Fruit fly (Drosophila melanogaster) whole organism, embryonic: ENCODE measurements around the gene Vha55.
A peak's percentile ranks its signal among the peaks of the same experiment; 100 is the strongest.

Experiments used
- Antp ChIP-seq: fragments of 200-800 bp; sonication (Bioruptor generic); optimal IDR thresholded peaks from 3 replicates; lab custom pipeline; 2016; ENCODE audit warnings: missing biosample characterization, missing genetic modification characterization
- Bgb ChIP-seq: fragments of 200-800 bp; sonication (Bioruptor generic); IDR thresholded peaks from 2 replicates; pipeline ENCODE4 v1.3.6; 2022; ENCODE audit warnings: missing biosample characterization, missing genetic modification characterization; ENCODE audit not compliant: partially characterized antibody
- CG12219 ChIP-seq: fragments of 200-800 bp; sonication (Bioruptor generic); optimal IDR thresholded peaks from 3 replicates; lab custom pipeline; 2018; ENCODE audit warnings: missing biosample characterization, mild to moderate bottlenecking, missing genetic modification characterization
- CG12391 ChIP-seq: fragments of 200-800 bp; sonication (Bioruptor generic); optimal IDR thresholded peaks from 3 replicates; lab custom pipeline; 2018; ENCODE audit warnings: missing biosample characterization, mild to moderate bottlenecking, missing genetic modification characterization, moderate library complexity
- CG14667 ChIP-seq: fragments of 200-800 bp; sonication (Bioruptor generic); IDR thresholded peaks from 2 replicates; pipeline ENCODE4 v1.3.6; 2022; ENCODE audit warnings: missing biosample characterization, missing genetic modification characterization
- CG15696 ChIP-seq: fragments of 200-800 bp; sonication (Bioruptor generic); optimal IDR thresholded peaks from 2 replicates; lab custom pipeline; 2019; ENCODE audit warnings: missing biosample characterization, mild to moderate bottlenecking, missing genetic modification characterization, moderate library complexity
- CG16863 ChIP-seq: fragments of 200-800 bp; sonication (Bioruptor generic); optimal IDR thresholded peaks from 3 replicates; lab custom pipeline; 2016; ENCODE audit warnings: missing biosample characterization, missing genetic modification characterization
- CG17359 ChIP-seq: fragments of 200-800 bp; sonication (Bioruptor generic); optimal IDR thresholded peaks from 3 replicates; lab custom pipeline; 2018; ENCODE audit warnings: missing biosample characterization, mild to moderate bottlenecking, missing genetic modification characterization, moderate library complexity
- CG18011 ChIP-seq: fragments of 200-800 bp; sonication (Bioruptor generic); optimal IDR thresholded peaks from 2 replicates; lab custom pipeline; 2017; ENCODE audit warnings: missing biosample characterization, missing genetic modification characterization, mild to moderate bottlenecking, moderate library complexity, missing genotype
- CG2712 ChIP-seq: fragments of 200-800 bp; optimal IDR thresholded peaks from 3 replicates; lab custom pipeline; 2019; ENCODE audit warnings: missing biosample characterization, mild to moderate bottlenecking, missing genetic modification characterization, moderate library complexity
- CG2875 ChIP-seq: fragments of 200-800 bp; sonication (Bioruptor generic); optimal IDR thresholded peaks from 2 replicates; lab custom pipeline; 2017; ENCODE audit warnings: missing biosample characterization, mild to moderate bottlenecking, missing genetic modification characterization, missing genetic modification reagents
- CG32532 ChIP-seq: fragments of 200-800 bp; sonication (Bioruptor generic); IDR thresholded peaks from 2 replicates; pipeline ENCODE4 v1.3.6; 2022; ENCODE audit warnings: missing biosample characterization, missing genetic modification characterization
- CG3838 ChIP-seq: fragments of 200-800 bp; sonication (Bioruptor generic); optimal IDR thresholded peaks from 3 replicates; lab custom pipeline; 2016; ENCODE audit warnings: missing biosample characterization, missing genetic modification characterization
- CG4282 ChIP-seq: fragments of 200-800 bp; sonication (Bioruptor generic); optimal IDR thresholded peaks from 2 replicates; lab custom pipeline; 2016; ENCODE audit warnings: missing biosample characterization, missing genetic modification characterization
- CG5180 ChIP-seq: fragments of 200-800 bp; sonication (Bioruptor generic); optimal IDR thresholded peaks from 3 replicates; lab custom pipeline; 2017; ENCODE audit warnings: missing biosample characterization, missing genetic modification characterization, mild to moderate bottlenecking, moderate library complexity, missing genetic modification reagents
- CG7839 ChIP-seq: fragments of 200-800 bp; sonication (Bioruptor generic); optimal IDR thresholded peaks from 3 replicates; lab custom pipeline; 2018; ENCODE audit warnings: missing biosample characterization, mild to moderate bottlenecking, missing genetic modification characterization, moderate library complexity
- CG7963 ChIP-seq: fragments of 200-800 bp; sonication (Bioruptor generic); IDR thresholded peaks from 3 replicates; pipeline ENCODE4 v1.3.6; 2022; ENCODE audit warnings: missing biosample characterization, missing genetic modification characterization; ENCODE audit not compliant: partially characterized antibody
- CG7987 ChIP-seq: fragments of 200-800 bp; sonication (Bioruptor generic); optimal IDR thresholded peaks from 2 replicates; lab custom pipeline; 2018; ENCODE audit warnings: missing biosample characterization, mild to moderate bottlenecking, missing genetic modification characterization, moderate library complexity
- CG8478 ChIP-seq: fragments of >200 bp; optimal IDR thresholded peaks from 2 replicates; lab custom pipeline; 2018
- CG9817 ChIP-seq: fragments of 200-800 bp; sonication (Bioruptor generic); optimal IDR thresholded peaks from 2 replicates; lab custom pipeline; 2018; ENCODE audit warnings: missing biosample characterization, mild to moderate bottlenecking, missing genetic modification characterization, moderate library complexity
- CG9876 ChIP-seq: fragments of 200-800 bp; sonication (Bioruptor generic); optimal IDR thresholded peaks from 2 replicates; lab custom pipeline; 2016; ENCODE audit warnings: missing biosample characterization, missing genetic modification characterization
- Elba2 ChIP-seq: fragments of 200-800 bp; sonication (Bioruptor generic); optimal IDR thresholded peaks from 3 replicates; lab custom pipeline; 2016; ENCODE audit warnings: missing biosample characterization, missing genetic modification characterization
- Fer2 ChIP-seq: fragments of 200-800 bp; sonication (Bioruptor generic); optimal IDR thresholded peaks from 2 replicates; lab custom pipeline; 2018; ENCODE audit warnings: missing biosample characterization, mild to moderate bottlenecking, missing genetic modification characterization, moderate library complexity
- HLHmδ ChIP-seq: fragments of 200-800 bp; sonication (Bioruptor generic); optimal IDR thresholded peaks from 2 replicates; lab custom pipeline; 2018; ENCODE audit warnings: missing biosample characterization, mild to moderate bottlenecking, missing genetic modification characterization, moderate library complexity
- Hr51 ChIP-seq, 2 experiments: fragments of 200-800 bp; sonication (Bioruptor generic); optimal IDR thresholded peaks; 2 replicates in 1 of 2; 3 replicates in 1 of 2; lab custom pipeline; 2016 to 2018; ENCODE audit warnings: missing biosample characterization in 2 of 2, missing genetic modification characterization in 2 of 2, mild to moderate bottlenecking in 1 of 2, moderate library complexity in 1 of 2
- Kr ChIP-seq: fragments of 200-800 bp; sonication (Bioruptor generic); optimal IDR thresholded peaks from 2 replicates; lab custom pipeline; 2017; ENCODE audit warnings: missing biosample characterization, mild to moderate bottlenecking, missing genetic modification characterization
- NK7.1 ChIP-seq: fragments of 200-800 bp; sonication (Bioruptor generic); optimal IDR thresholded peaks from 3 replicates; lab custom pipeline; 2016; ENCODE audit warnings: missing biosample characterization, missing genetic modification characterization
- Opbp ChIP-seq: fragments of 200-800 bp; sonication (Bioruptor generic); IDR thresholded peaks from 3 replicates; pipeline ENCODE4 v1.3.6; 2022; ENCODE audit warnings: missing biosample characterization, missing genetic modification characterization; ENCODE audit not compliant: partially characterized antibody
- Ptx1 ChIP-seq: fragments of 200-800 bp; sonication (Bioruptor generic); IDR thresholded peaks from 2 replicates; pipeline ENCODE4 v1.3.6; 2022; ENCODE audit warnings: missing biosample characterization, missing genetic modification characterization
- Side ChIP-seq: fragments of 200-800 bp; sonication (Bioruptor generic); optimal IDR thresholded peaks from 2 replicates; lab custom pipeline; 2016; ENCODE audit warnings: missing biosample characterization, missing genetic modification characterization
- Sox102F ChIP-seq: fragments of 200-800 bp; sonication (Bioruptor generic); optimal IDR thresholded peaks from 2 replicates; lab custom pipeline; 2018; ENCODE audit warnings: missing biosample characterization, mild to moderate bottlenecking, missing genetic modification characterization, moderate library complexity
- Usf ChIP-seq: fragments of 200-800 bp; sonication (Bioruptor generic); optimal IDR thresholded peaks from 2 replicates; lab custom pipeline; 2017; ENCODE audit warnings: missing genotype, missing biosample characterization, missing genetic modification characterization
- az2 ChIP-seq: fragments of 200-800 bp; sonication (Bioruptor generic); optimal IDR thresholded peaks from 3 replicates; lab custom pipeline; 2016; ENCODE audit warnings: missing biosample characterization, missing genetic modification characterization
- bcd ChIP-seq: fragments of 200-800 bp; sonication (Bioruptor generic); optimal IDR thresholded peaks from 2 replicates; lab custom pipeline; 2017; ENCODE audit warnings: missing biosample characterization, mild to moderate bottlenecking, missing genetic modification characterization
- cad ChIP-seq: fragments of >200 bp; optimal IDR thresholded peaks from 2 replicates; lab custom pipeline; 2017; ENCODE audit warnings: missing biosample characterization, missing genetic modification characterization
- chif ChIP-seq, 2 experiments: fragments of 200-800 bp; sonication (Bioruptor generic); optimal IDR thresholded peaks; 3 replicates each; lab custom pipeline; 2016; ENCODE audit warnings: missing biosample characterization in 2 of 2, missing genetic modification characterization in 2 of 2
- cwo ChIP-seq: fragments of 200-800 bp; sonication (Bioruptor generic); optimal IDR thresholded peaks from 3 replicates; lab custom pipeline; 2017; ENCODE audit warnings: missing biosample characterization, missing genetic modification characterization, mild to moderate bottlenecking, moderate library complexity, missing genetic modification reagents
- danr ChIP-seq: fragments of 200-800 bp; sonication (Bioruptor generic); IDR thresholded peaks from 2 replicates; pipeline ENCODE4 v1.3.6; 2022; ENCODE audit warnings: missing biosample characterization, missing genetic modification characterization
- fd96Cb ChIP-seq: fragments of 200-800 bp; sonication (Bioruptor generic); optimal IDR thresholded peaks from 2 replicates; lab custom pipeline; 2018; ENCODE audit warnings: missing biosample characterization, mild to moderate bottlenecking, missing genetic modification characterization, moderate library complexity
- gcm2 ChIP-seq: fragments of 200-800 bp; sonication (Bioruptor generic); optimal IDR thresholded peaks from 2 replicates; lab custom pipeline; 2016; ENCODE audit warnings: missing biosample characterization, missing genetic modification characterization
- gem ChIP-seq: fragments of 200-800 bp; sonication (Bioruptor generic); optimal IDR thresholded peaks from 2 replicates; lab custom pipeline; 2019; ENCODE audit warnings: missing biosample characterization, mild to moderate bottlenecking, missing genetic modification characterization, moderate library complexity
- h ChIP-seq: fragments of >200 bp; optimal IDR thresholded peaks from 2 replicates; lab custom pipeline; 2017
- ind ChIP-seq: fragments of 200-800 bp; sonication (Bioruptor generic); optimal IDR thresholded peaks from 3 replicates; lab custom pipeline; 2016; ENCODE audit warnings: missing biosample characterization, missing genetic modification characterization
- nerfin-2 ChIP-seq: fragments of 200-800 bp; sonication (Bioruptor generic); IDR thresholded peaks from 2 replicates; pipeline ENCODE4 v1.3.6; 2022; ENCODE audit warnings: missing biosample characterization, missing genetic modification characterization; ENCODE audit not compliant: partially characterized antibody
- sc ChIP-seq, 3 experiments: fragments of >200 bp in 2 of 3; fragments of 200-800 bp in 1 of 3; sonication (Bioruptor generic) in 1 of 3; optimal IDR thresholded peaks; 2 replicates in 2 of 3; 3 replicates in 1 of 3; lab custom pipeline; 2017; ENCODE audit warnings: mild to moderate bottlenecking in 1 of 3, missing biosample characterization in 1 of 3, missing genetic modification characterization in 1 of 3, missing genetic modification reagents in 1 of 3
- sr ChIP-seq: fragments of 200-800 bp; sonication (Bioruptor generic); IDR thresholded peaks from 3 replicates; pipeline ENCODE4 v1.3.6; 2022; ENCODE audit warnings: missing biosample characterization, missing genetic modification characterization
- sug ChIP-seq: fragments of 200-800 bp; optimal IDR thresholded peaks from 2 replicates; lab custom pipeline; 2019; ENCODE audit warnings: missing biosample characterization, mild to moderate bottlenecking, missing genetic modification characterization, moderate library complexity
- twi ChIP-seq: fragments of 200-800 bp; optimal IDR thresholded peaks from 2 replicates; lab custom pipeline; 2019; ENCODE audit warnings: missing biosample characterization, mild to moderate bottlenecking, missing genetic modification characterization, moderate library complexity
- unc-4 ChIP-seq: fragments of 200-800 bp; sonication (Bioruptor generic); IDR thresholded peaks from 2 replicates; pipeline ENCODE4 v1.3.6; 2022; ENCODE audit warnings: missing biosample characterization, missing genetic modification characterization; ENCODE audit not compliant: partially characterized antibody
- yki ChIP-seq: fragments of >200 bp; optimal IDR thresholded peaks from 3 replicates; lab custom pipeline; 2018

Gene Vha55

dm6 chr3R:12627691-12628148, at the start of gene Vha55, which contains the start of gene Snx3 (continued):
- TF ChIP-seq Side (GFP tag; lab: Kevin White, UChicago) (peak; percentile 72), sr (GFP tag; lab: Robert Waterston, UW) (no peak), CG7987 (GFP tag; lab: Kevin White, UChicago) (peak; percentile 88), CG2875 (peak; percentile 25), HLHmδ (GFP tag; lab: Kevin White, UChicago) (peak; percentile 76), twi (tag; lab: Kevin White, UChicago) (peak; percentile 54), Antp (peak; percentile 89), sc (optimal IDR thresholded peaks at IDR 0.05; lab: Kevin White, UChicago) (no peak), sc (GFP tag; optimal IDR thresholded peaks at IDR 0.05; lab: Kevin White, UChicago) (no peak), Elba2 (no peak), bcd (peak; percentile 73), CG9876 (peak; percentile 89), Kr (GFP tag; lab: Kevin White, UChicago) (no peak), unc-4 (GFP tag; lab: Robert Waterston, UW) (no peak), CG17359 (tag; lab: Kevin White, UChicago) (peak; percentile 50), CG2712 (peak; percentile 54), Fer2 (tag; lab: Kevin White, UChicago) (peak; percentile 18), sug (peak; percentile 82), CG3838 (GFP tag; lab: Kevin White, UChicago) (peak; percentile 1), CG5180 (no peak), CG9817 (tag; lab: Kevin White, UChicago) (peak; percentile 71), chif (GFP tag; optimal IDR thresholded peaks at IDR 0.05; lab: Kevin White, UChicago) (peak; percentile 67 to 73), CG7963 (GFP tag; lab: Robert Waterston, UW) (no peak), Bgb (GFP tag; lab: Robert Waterston, UW) (no peak), CG12391 (tag; lab: Kevin White, UChicago) (peak; percentile 68), Usf (GFP tag; lab: Kevin White, UChicago) (peak; percentile 99), CG14667 (GFP tag; lab: Robert Waterston, UW) (no peak), gem (tag; lab: Kevin White, UChicago) (peak; percentile 43), CG18011 (GFP tag; lab: Kevin White, UChicago) (peak; percentile 56), CG16863 (GFP tag; lab: Kevin White, UChicago) (peak; percentile 42), Opbp (GFP tag; lab: Robert Waterston, UW) (no peak), cwo (GFP tag; lab: Kevin White, UChicago) (peak; percentile 96), CG8478 (lab: Kevin White, UChicago) (peak; percentile 82), nerfin-2 (GFP tag; lab: Robert Waterston, UW) (no peak), CG4282 (peak; percentile 90), CG15696 (tag; lab: Kevin White, UChicago) (peak; percentile 20), ind (GFP tag; lab: Kevin White, UChicago) (peak; percentile 83), CG32532 (GFP tag; lab: Robert Waterston, UW) (no peak), az2 (GFP tag; lab: Kevin White, UChicago) (peak; percentile 52), Ptx1 (GFP tag; lab: Robert Waterston, UW) (no peak), danr (GFP tag; lab: Robert Waterston, UW) (no peak), fd96Cb (tag; lab: Kevin White, UChicago) (peak; percentile 29), h (lab: Kevin White, UChicago) (no peak), CG7839 (tag; lab: Kevin White, UChicago) (peak; percentile 36), CG12219 (no peak), NK7.1 (GFP tag; lab: Kevin White, UChicago) (peak; percentile 77), cad (GFP tag; lab: Kevin White, UChicago) (no peak), gcm2 (GFP tag; lab: Kevin White, UChicago) (peak; percentile 21), yki (peak; percentile 14), Hr51 (GFP tag; optimal IDR thresholded peaks at IDR 0.05; lab: Kevin White, UChicago) (peak; percentile 23 to 81), Sox102F (GFP tag; lab: Kevin White, UChicago) (no peak)
